Worm (Caenorhabditis elegans) whole organism, mixed stage, embryonic: ENCODE measurements around the gene C17H12.11.

Experiments
- M03D4.4 ChIP-seq: sonication (generic microtip); optimal IDR thresholded peaks from 2 replicates; lab custom pipeline; 2017; ENCODE audit warnings: mild to moderate bottlenecking, missing genetic modification characterization, missing compliant biosample characterization
- bed-3 ChIP-seq: fragments of 200-800 bp; sonication (Bioruptor generic); optimal IDR thresholded peaks from 3 replicates; lab custom pipeline; 2018; ENCODE audit warnings: mild to moderate bottlenecking, missing genetic modification characterization, moderate library complexity, missing compliant biosample characterization
- blmp-1 ChIP-seq: fragments of 150-350 bp; optimal IDR thresholded peaks from 2 replicates; lab custom pipeline; 2014; ENCODE audit warnings: missing biosample characterization, missing genetic modification characterization
- ceh-39 ChIP-seq: fragments of 150-350 bp; optimal IDR thresholded peaks from 2 replicates; lab custom pipeline; 2014; ENCODE audit warnings: missing biosample characterization, missing genetic modification characterization
- ceh-43 ChIP-seq: fragments of 200-800 bp; sonication (Bioruptor generic); optimal IDR thresholded peaks from 2 replicates; lab custom pipeline; 2018; ENCODE audit warnings: mild to moderate bottlenecking, missing genetic modification characterization, moderate library complexity, missing compliant biosample characterization
- ceh-83 ChIP-seq: fragments of 200-800 bp; sonication (Bioruptor generic); optimal IDR thresholded peaks from 2 replicates; lab custom pipeline; 2018; ENCODE audit warnings: mild to moderate bottlenecking, missing genetic modification characterization, missing compliant biosample characterization
- ces-1 ChIP-seq: fragments of 150-350 bp; optimal IDR thresholded peaks from 2 replicates; lab custom pipeline; 2014; ENCODE audit warnings: missing biosample characterization, missing genetic modification reagents, missing genetic modification characterization
- cnd-1 ChIP-seq: fragments of 200-800 bp; sonication (Bioruptor generic); optimal IDR thresholded peaks from 2 replicates; lab custom pipeline; 2018; ENCODE audit warnings: mild to moderate bottlenecking, missing genetic modification characterization, missing compliant biosample characterization
- drap-1 ChIP-seq: fragments of 200-800 bp; sonication (Bioruptor generic); optimal IDR thresholded peaks from 3 replicates; lab custom pipeline; 2018; ENCODE audit warnings: mild to moderate bottlenecking, missing genetic modification characterization, missing compliant biosample characterization
- elt-1 ChIP-seq: sonication (generic microtip); optimal IDR thresholded peaks from 2 replicates; lab custom pipeline; 2017; ENCODE audit warnings: missing genetic modification characterization, mild to moderate bottlenecking, missing compliant biosample characterization, antibody characterized with exemption, moderate library complexity, borderline replicate concordance; ENCODE audit not compliant: insufficient read depth
- elt-3 ChIP-seq: fragments of 150-350 bp; optimal IDR thresholded peaks from 2 replicates; lab custom pipeline; 2014; ENCODE audit warnings: missing biosample characterization, missing genetic modification characterization
- flh-1 ChIP-seq: fragments of 200-800 bp; sonication (Bioruptor generic); optimal IDR thresholded peaks from 2 replicates; lab custom pipeline; 2018; ENCODE audit warnings: mild to moderate bottlenecking, missing genetic modification characterization, moderate library complexity, missing compliant biosample characterization
- ham-2 ChIP-seq: fragments of 200-800 bp; sonication (Bioruptor generic); optimal IDR thresholded peaks from 2 replicates; lab custom pipeline; 2018; ENCODE audit warnings: mild to moderate bottlenecking, missing genetic modification characterization, missing compliant biosample characterization
- hlh-1 ChIP-seq: fragments of 150-350 bp; optimal IDR thresholded peaks from 2 replicates; lab custom pipeline; 2014; ENCODE audit warnings: missing biosample characterization, missing genetic modification reagents, missing genetic modification characterization
- lin-13 ChIP-seq: fragments of 150-350 bp; optimal IDR thresholded peaks from 2 replicates; lab custom pipeline; 2014; ENCODE audit warnings: missing biosample characterization, missing genetic modification characterization
- lin-32 ChIP-seq: fragments of 200-800 bp; sonication (Bioruptor generic); optimal IDR thresholded peaks from 2 replicates; lab custom pipeline; 2018; ENCODE audit warnings: mild to moderate bottlenecking, missing genetic modification characterization, missing compliant biosample characterization
- lsy-2 ChIP-seq: fragments of 150-350 bp; optimal IDR thresholded peaks from 2 replicates; lab custom pipeline; 2014; ENCODE audit warnings: missing biosample characterization, missing genetic modification characterization
- mab-5 ChIP-seq: fragments of 150-350 bp; optimal IDR thresholded peaks from 2 replicates; lab custom pipeline; 2014; ENCODE audit warnings: missing biosample characterization, missing genetic modification characterization
- mep-1 ChIP-seq: fragments of 150-350 bp; optimal IDR thresholded peaks from 2 replicates; lab custom pipeline; 2017; ENCODE audit warnings: missing biosample characterization, missing genetic modification reagents, missing genetic modification characterization, inconsistent platforms
- mls-2 ChIP-seq: sonication (generic microtip); optimal IDR thresholded peaks from 2 replicates; lab custom pipeline; 2016; ENCODE audit warnings: mild to moderate bottlenecking, missing genetic modification characterization, moderate library complexity, missing compliant biosample characterization
- nhr-12 ChIP-seq: fragments of 150-350 bp; optimal IDR thresholded peaks from 2 replicates; lab custom pipeline; 2014; ENCODE audit warnings: missing biosample characterization, missing genetic modification characterization
- nhr-2 ChIP-seq: fragments of 150-350 bp; optimal IDR thresholded peaks from 2 replicates; lab custom pipeline; 2014; ENCODE audit warnings: missing biosample characterization, missing genetic modification characterization
- nhr-237 ChIP-seq: fragments of 150-350 bp; optimal IDR thresholded peaks from 2 replicates; lab custom pipeline; 2014; ENCODE audit warnings: missing biosample characterization, missing genetic modification characterization
- nhr-28 ChIP-seq: fragments of 150-350 bp; optimal IDR thresholded peaks from 2 replicates; lab custom pipeline; 2014; ENCODE audit warnings: missing biosample characterization, missing genetic modification characterization
- nhr-76 ChIP-seq: sonication (generic microtip); optimal IDR thresholded peaks from 2 replicates; lab custom pipeline; 2017; ENCODE audit warnings: missing biosample characterization, missing genetic modification characterization
- pha-4 ChIP-seq: fragments of 150-350 bp; optimal IDR thresholded peaks from 2 replicates; lab custom pipeline; 2018; ENCODE audit warnings: missing biosample characterization, missing genetic modification reagents, missing genetic modification characterization
- sem-2 ChIP-seq: fragments of 200-800 bp; sonication (Bioruptor generic); optimal IDR thresholded peaks from 2 replicates; lab custom pipeline; 2018; ENCODE audit warnings: mild to moderate bottlenecking, missing genetic modification characterization, missing compliant biosample characterization
- snpc-4 ChIP-seq: fragments of 150-350 bp; optimal IDR thresholded peaks from 2 replicates; lab custom pipeline; 2014; ENCODE audit warnings: missing biosample characterization, missing genetic modification characterization
- sptf-1 ChIP-seq: sonication (generic microtip); optimal IDR thresholded peaks from 2 replicates; lab custom pipeline; 2017; ENCODE audit warnings: mild to moderate bottlenecking, missing genetic modification characterization, moderate library complexity, missing compliant biosample characterization
- tbx-8 ChIP-seq: fragments of 200-800 bp; sonication (Bioruptor generic); optimal IDR thresholded peaks from 2 replicates; lab custom pipeline; 2018; ENCODE audit warnings: mild to moderate bottlenecking, missing genetic modification characterization, moderate library complexity, missing compliant biosample characterization
- unc-120 ChIP-seq: sonication (generic microtip); optimal IDR thresholded peaks from 2 replicates; lab custom pipeline; 2017; ENCODE audit warnings: missing genetic modification characterization, missing compliant biosample characterization; ENCODE audit not compliant: poor library complexity, severe bottlenecking
- unc-39 ChIP-seq: fragments of 150-350 bp; optimal IDR thresholded peaks from 2 replicates; lab custom pipeline; 2014; ENCODE audit warnings: missing biosample characterization, missing genetic modification characterization
- unc-62 ChIP-seq: fragments of 150-350 bp; optimal IDR thresholded peaks from 2 replicates; lab custom pipeline; 2014; ENCODE audit warnings: missing biosample characterization, missing genetic modification reagents, missing genetic modification characterization
- zip-8 ChIP-seq: fragments of 150-350 bp; optimal IDR thresholded peaks from 2 replicates; lab custom pipeline; 2014; ENCODE audit warnings: missing biosample characterization, missing genetic modification characterization
- ztf-11 ChIP-seq: fragments of 150-350 bp; optimal IDR thresholded peaks from 2 replicates; lab custom pipeline; 2014; ENCODE audit warnings: missing biosample characterization, missing genetic modification characterization

The C17H12.11 gene

DNA sequence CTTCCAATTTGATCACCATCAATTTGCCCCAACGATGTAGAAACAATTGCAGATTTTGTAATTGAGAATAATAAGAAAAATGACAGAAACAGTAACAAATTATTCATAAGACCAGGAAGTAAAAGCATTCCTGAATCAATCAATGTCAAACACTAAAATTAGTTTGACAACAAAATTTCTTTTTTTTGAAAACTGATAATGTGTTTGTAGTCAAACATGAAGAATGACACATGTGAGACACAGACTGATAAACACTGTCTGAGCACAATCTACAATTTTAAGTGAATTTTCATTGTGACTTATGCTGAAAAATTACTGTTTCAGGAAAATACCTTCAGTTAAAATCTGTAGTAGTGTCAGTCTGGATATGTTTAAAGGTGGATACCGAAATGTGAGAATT is at the start of gene C17H12.11, which contains the start of gene cest-4:
Gene C17H12.11 (plus strand): TSS at position 256 of the 400 bp plus-strand sequence.
Gene cest-4 (minus strand): TSS at position 206 of the 400 bp plus-strand sequence.
- TF ChIP-seq blmp-1 (no peak), flh-1 (GFP tag; lab: Kevin White, UChicago) (no peak), unc-120 (no peak), snpc-4 (tag; lab: Kevin White, UChicago) (no peak), mab-5 (no peak), sem-2 (GFP tag; lab: Kevin White, UChicago) (no peak), ceh-39 (tag; lab: Kevin White, UChicago) (no peak), lin-13 (no peak), nhr-2 (tag; lab: Kevin White, UChicago) (no peak), ceh-83 (no peak), drap-1 (no peak), ztf-11 (no peak), cnd-1 (tag; lab: Kevin White, UChicago) (no peak)

DNA sequence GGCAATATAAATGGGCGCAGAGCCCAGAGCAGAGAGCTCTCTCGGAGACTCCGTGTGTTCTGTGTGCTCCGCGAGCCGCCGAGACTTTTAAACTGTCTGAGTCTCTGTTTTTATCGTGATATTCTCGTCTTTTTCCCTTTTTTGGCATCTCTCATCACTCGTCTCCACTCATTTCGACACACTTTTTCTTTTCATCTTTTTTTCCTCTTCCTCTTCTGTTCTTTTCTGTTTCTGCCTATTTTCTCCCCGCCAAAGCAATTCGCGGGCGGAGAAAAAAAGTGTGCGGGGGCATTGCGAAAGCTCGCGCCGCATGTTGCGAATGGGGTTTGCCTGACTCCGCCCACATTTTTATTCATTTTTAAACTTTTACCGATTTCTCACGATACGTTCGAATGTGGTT is 45.8 kb upstream of the C17H12.11 start:
- TF ChIP-seq tbx-8, result peak; percentile 70
- TF ChIP-seq bed-3, result peak; percentile 69
- no peak for TF ChIP-seq nhr-76 (tag; lab: Kevin White, UChicago)
- peak; percentile 86 for TF ChIP-seq drap-1
- peak; percentile 76 for TF ChIP-seq ceh-83
- peak; percentile 18 for TF ChIP-seq mab-5
- TF ChIP-seq zip-8 (tag; lab: Kevin White, UChicago), result no peak
- TF ChIP-seq mls-2 (tag; lab: Kevin White, UChicago), result peak; percentile 94
- peak; percentile 85 for TF ChIP-seq mep-1 (tag; lab: Kevin White, UChicago)
- TF ChIP-seq sem-2 (GFP tag; lab: Kevin White, UChicago), result peak; percentile 44
- TF ChIP-seq lin-32 (GFP tag; lab: Kevin White, UChicago), result peak; percentile 8
- TF ChIP-seq hlh-1 (tag; lab: Kevin White, UChicago), result peak; percentile 77
- TF ChIP-seq ham-2 (GFP tag; lab: Kevin White, UChicago), result peak; percentile 78
- TF ChIP-seq nhr-12 (tag; lab: Kevin White, UChicago), result no peak
- peak; percentile 92 for TF ChIP-seq sptf-1 (tag; lab: Kevin White, UChicago)
- peak; percentile 95 for TF ChIP-seq unc-120
- TF ChIP-seq unc-62 (GFP tag; lab: Kevin White, UChicago), result no peak
- TF ChIP-seq cnd-1 (tag; lab: Kevin White, UChicago), result peak; percentile 77
- peak; percentile 17 for TF ChIP-seq nhr-2 (tag; lab: Kevin White, UChicago)
- TF ChIP-seq lsy-2 (tag; lab: Kevin White, UChicago), result peak; percentile 67
- TF ChIP-seq lin-13, result peak; percentile 74
- TF ChIP-seq elt-1 (tag; lab: Kevin White, UChicago), result peak; percentile 56
- peak; percentile 76 for TF ChIP-seq ces-1
- peak; percentile 64 for TF ChIP-seq pha-4 (tag; lab: Kevin White, UChicago)
- peak; percentile 36 for TF ChIP-seq nhr-28 (tag; lab: Kevin White, UChicago)
- peak; percentile 65 for TF ChIP-seq ztf-11
- TF ChIP-seq flh-1 (GFP tag; lab: Kevin White, UChicago), result peak; percentile 8
- peak; percentile 13 for TF ChIP-seq elt-3 (tag; lab: Kevin White, UChicago)
- no peak for TF ChIP-seq ceh-39 (tag; lab: Kevin White, UChicago)
- peak; percentile 83 for TF ChIP-seq ceh-43
- peak; percentile 81 for TF ChIP-seq blmp-1
- peak; percentile 65 for TF ChIP-seq nhr-237
- TF ChIP-seq unc-39 (tag; lab: Kevin White, UChicago), result no peak
- TF ChIP-seq snpc-4 (tag; lab: Kevin White, UChicago), result no peak
- peak; percentile 85 for TF ChIP-seq M03D4.4 (tag; lab: Kevin White, UChicago)

DNA sequence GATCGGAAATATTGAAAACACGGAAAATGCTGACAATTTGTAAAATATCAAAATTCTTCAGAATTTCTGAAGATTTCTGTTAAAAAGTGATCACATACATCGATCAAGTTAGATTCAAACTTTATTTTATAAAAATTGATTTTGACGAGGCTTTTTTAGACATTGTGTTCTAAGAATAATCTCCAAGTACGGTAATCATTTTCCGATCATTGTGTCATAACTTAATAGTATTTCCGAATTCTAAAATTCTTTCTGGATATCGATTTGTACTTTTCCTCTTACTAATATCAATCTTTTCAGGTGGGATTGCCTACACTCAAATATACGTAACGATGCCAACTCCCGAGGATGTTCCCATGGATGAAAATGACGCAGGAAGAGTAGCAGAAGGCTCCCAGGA is 45.2 kb upstream of the C17H12.11 start, which contains the start of gene usp-4:
Gene usp-4 (plus strand): TSS at position 301 of the 400 bp plus-strand sequence.
- TF ChIP-seq unc-62 (GFP tag; lab: Kevin White, UChicago), result no peak
- TF ChIP-seq lsy-2 (tag; lab: Kevin White, UChicago), result no peak
- TF ChIP-seq ham-2 (GFP tag; lab: Kevin White, UChicago), result no peak
- no peak for TF ChIP-seq snpc-4 (tag; lab: Kevin White, UChicago)
- no peak for TF ChIP-seq nhr-76 (tag; lab: Kevin White, UChicago)
- no peak for TF ChIP-seq drap-1
- no peak for TF ChIP-seq elt-1 (tag; lab: Kevin White, UChicago)
- TF ChIP-seq blmp-1, result no peak
